Worm (Caenorhabditis elegans) whole organism, midembryonic: Measurements from ENCODE around the gene F19B10.13.

Experiments used
- T22C8.4 ChIP-seq: fragments of 200-800 bp; sonication (Bioruptor generic); IDR thresholded peaks from 2 replicates; pipeline ENCODE4 v1.3.6; 2022; ENCODE audit warnings: missing genetic modification characterization, missing compliant biosample characterization
- flt-1 ChIP-seq: fragments of 200-800 bp; sonication (Bioruptor generic); IDR thresholded peaks from 2 replicates; pipeline ENCODE4 v1.3.6; 2022; ENCODE audit warnings: missing genetic modification characterization, missing compliant biosample characterization
- ref-1 ChIP-seq: fragments of 200-800 bp; sonication (Bioruptor generic); conservative IDR thresholded peaks from 2 replicates; pipeline ENCODE4 v1.3.6; 2022; ENCODE audit warnings: missing genetic modification reagents, missing genetic modification characterization, missing compliant biosample characterization
- tab-1 ChIP-seq: fragments of 200-800 bp; sonication (Bioruptor generic); IDR thresholded peaks from 2 replicates; pipeline ENCODE4 v1.3.6; 2022; ENCODE audit warnings: missing genetic modification characterization, missing compliant biosample characterization
- ztf-23 ChIP-seq: fragments of 200-800 bp; sonication (Bioruptor generic); IDR thresholded peaks from 2 replicates; pipeline ENCODE4 v1.3.6; 2022; ENCODE audit warnings: missing genetic modification reagents, missing genetic modification characterization, missing compliant biosample characterization

DNA sequence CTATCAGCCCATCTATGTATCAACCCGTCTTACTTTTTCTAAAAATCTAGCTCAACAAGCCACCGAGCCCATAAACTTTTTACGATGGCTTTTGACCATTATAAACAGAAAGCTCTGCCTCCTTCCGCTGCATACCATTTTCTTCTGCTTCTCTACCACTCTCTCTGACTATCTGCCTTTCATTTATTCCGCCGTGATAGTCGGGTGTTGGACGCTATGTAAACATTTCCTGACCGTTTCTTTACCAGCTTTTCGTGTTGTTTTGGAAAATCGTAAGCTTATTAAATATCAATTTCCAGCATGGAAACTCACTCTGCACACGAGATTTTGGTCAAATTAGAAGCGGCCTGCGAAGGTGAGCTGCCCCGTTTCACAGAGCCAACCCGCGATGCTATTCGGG, 44.6 kb upstream of the F19B10.13 start, which contains the start of gene F40E12.1:
- TF ChIP-seq T22C8.4 (GFP tag; lab: Robert Waterston, UW) = no peak
- no peak for TF ChIP-seq ztf-23 (GFP tag; lab: Robert Waterston, UW)
- no peak for TF ChIP-seq tab-1 (GFP tag; lab: Robert Waterston, UW)
- TF ChIP-seq flt-1 (GFP tag; lab: Robert Waterston, UW) = no peak
- no peak for TF ChIP-seq ref-1 (GFP tag; lab: Robert Waterston, UW)
